Worm (Caenorhabditis elegans) whole organism, L4 larva: ENCODE results near the gene mrpl-16.

Source experiments
- D1046.2 ChIP-seq: fragments of 200-800 bp; sonication (Bioruptor generic); IDR thresholded peaks from 2 replicates; pipeline ENCODE4 v1.3.6; 2022; ENCODE audit warnings: missing genetic modification characterization, missing compliant biosample characterization
- F44E2.7 ChIP-seq: fragments of 200-800 bp; sonication (Bioruptor generic); IDR thresholded peaks from 2 replicates; pipeline ENCODE4 v2.1.2; 2022; ENCODE audit warnings: missing genetic modification characterization, missing compliant biosample characterization
- T26A8.4 ChIP-seq: fragments of 200-800 bp; sonication (Bioruptor generic); IDR thresholded peaks from 2 replicates; pipeline ENCODE4 v1.3.6; 2022; ENCODE audit warnings: missing genetic modification characterization, missing compliant biosample characterization
- Y5F2A.4 ChIP-seq: fragments of 200-800 bp; sonication (Bioruptor generic); optimal IDR thresholded peaks from 2 replicates; lab custom pipeline; 2018; ENCODE audit warnings: mild to moderate bottlenecking, missing genetic modification characterization, missing compliant biosample characterization
- Y75B8A.6 ChIP-seq: fragments of 200-800 bp; sonication (Bioruptor generic); IDR thresholded peaks from 2 replicates; pipeline ENCODE4 v1.3.6; 2022; ENCODE audit warnings: missing genetic modification reagents, missing genetic modification characterization, missing compliant biosample characterization
- ama-1 ChIP-seq: fragments of 150-350 bp; optimal IDR thresholded peaks from 2 replicates; lab custom pipeline; 2014; ENCODE audit warnings: inconsistent platforms, mixed read lengths
- attf-4 ChIP-seq: sonication (generic microtip); optimal IDR thresholded peaks from 3 replicates; lab custom pipeline; 2017; ENCODE audit warnings: missing biosample characterization, missing genetic modification characterization
- ceh-20 ChIP-seq: fragments of 200-800 bp; sonication (Bioruptor generic); IDR thresholded peaks from 2 replicates; pipeline ENCODE4 v1.3.6; 2022; ENCODE audit warnings: missing genetic modification reagents, missing genetic modification characterization, missing compliant biosample characterization
- ceh-28 ChIP-seq: fragments of 150-350 bp; optimal IDR thresholded peaks from 2 replicates; lab custom pipeline; 2014; ENCODE audit warnings: missing biosample characterization, missing genetic modification reagents, missing genetic modification characterization
- daf-12 ChIP-seq: fragments of 150-350 bp; optimal IDR thresholded peaks from 2 replicates; lab custom pipeline; 2014; ENCODE audit warnings: missing biosample characterization, missing genetic modification reagents, missing genetic modification characterization
- daf-16 ChIP-seq, 3 experiments: sonication (generic microtip); optimal IDR thresholded peaks; 2 replicates each; lab custom pipeline; 2016 to 2017; ENCODE audit warnings: missing genetic modification characterization in 3 of 3, missing genetic modification reagents in 3 of 3, mild to moderate bottlenecking in 2 of 3, missing compliant biosample characterization in 2 of 3, missing biosample characterization in 1 of 3, moderate library complexity in 1 of 3
- daf-19 ChIP-seq: fragments of 200-800 bp; sonication (Bioruptor generic); conservative IDR thresholded peaks from 2 replicates; pipeline ENCODE4 v1.3.6; 2022; ENCODE audit warnings: missing genetic modification characterization, missing compliant biosample characterization
- fkh-10 ChIP-seq: fragments of 150-350 bp; optimal IDR thresholded peaks from 2 replicates; lab custom pipeline; 2014; ENCODE audit warnings: missing biosample characterization, missing genetic modification reagents, missing genetic modification characterization
- hif-1 ChIP-seq, 2 experiments: sonication (generic microtip); optimal IDR thresholded peaks; 2 replicates each; lab custom pipeline; 2016 to 2017; ENCODE audit warnings: missing compliant biosample characterization in 2 of 2, missing genetic modification characterization in 2 of 2, missing genetic modification reagents in 2 of 2, missing genotype in 2 of 2, mild to moderate bottlenecking in 1 of 2
- hlh-11 ChIP-seq: fragments of 200-800 bp; sonication (Bioruptor generic); optimal IDR thresholded peaks from 2 replicates; lab custom pipeline; 2018; ENCODE audit warnings: mild to moderate bottlenecking, missing genetic modification characterization, missing compliant biosample characterization
- lin-13 ChIP-seq: fragments of 150-350 bp; optimal IDR thresholded peaks from 2 replicates; lab custom pipeline; 2014; ENCODE audit warnings: missing biosample characterization, missing genetic modification reagents, missing genetic modification characterization
- lir-3 ChIP-seq: sonication (generic microtip); optimal IDR thresholded peaks from 2 replicates; lab custom pipeline; 2016; ENCODE audit warnings: mild to moderate bottlenecking, missing genetic modification characterization, missing compliant biosample characterization
- lsy-2 ChIP-seq, 2 experiments: fragments of 150-350 bp in 1 of 2; sonication (generic microtip) in 1 of 2; optimal IDR thresholded peaks; 2 replicates each; lab custom pipeline; 2014 to 2017; ENCODE audit warnings: missing biosample characterization in 2 of 2, missing genetic modification characterization in 2 of 2
- mdl-1 ChIP-seq, 2 experiments: fragments of 150-350 bp in 1 of 2; sonication (generic microtip) in 1 of 2; optimal IDR thresholded peaks; 2 replicates each; lab custom pipeline; 2014 to 2017; ENCODE audit warnings: missing biosample characterization in 2 of 2, missing genetic modification characterization in 2 of 2
- mes-2 ChIP-seq: sonication (generic microtip); optimal IDR thresholded peaks from 2 replicates; lab custom pipeline; 2016; ENCODE audit warnings: missing genotype, mild to moderate bottlenecking, missing genetic modification characterization, missing compliant biosample characterization; ENCODE audit not compliant: poor library complexity, severe bottlenecking
- nhr-11 ChIP-seq: fragments of 150-350 bp; optimal IDR thresholded peaks from 2 replicates; lab custom pipeline; 2014; ENCODE audit warnings: missing biosample characterization, missing genetic modification characterization
- nhr-28 ChIP-seq: fragments of 150-350 bp; optimal IDR thresholded peaks from 2 replicates; lab custom pipeline; 2014; ENCODE audit warnings: missing biosample characterization, missing genetic modification characterization
- pha-4 ChIP-seq, 2 experiments: fragments of 150-350 bp in 1 of 2; fragments of 200-800 bp in 1 of 2; sonication (Bioruptor generic) in 1 of 2; IDR thresholded peaks in 1 of 2; optimal IDR thresholded peaks in 1 of 2; 2 replicates each; pipeline versions ENCODE4 v1.3.6 to Lab custom; 2014 to 2022; ENCODE audit warnings: missing genetic modification characterization in 2 of 2, missing genetic modification reagents in 2 of 2, missing biosample characterization in 1 of 2, missing compliant biosample characterization in 1 of 2
- pqm-1 ChIP-seq: sonication (generic microtip); optimal IDR thresholded peaks from 2 replicates; lab custom pipeline; 2017; ENCODE audit warnings: missing biosample characterization, missing genetic modification characterization
- saeg-2 ChIP-seq: fragments of 200-800 bp; sonication (Bioruptor generic); IDR thresholded peaks from 2 replicates; pipeline ENCODE4 v1.3.6; 2022; ENCODE audit warnings: missing genetic modification reagents, missing genetic modification characterization, missing compliant biosample characterization
- sdz-12 ChIP-seq: fragments of 200-800 bp; sonication (Bioruptor generic); optimal IDR thresholded peaks from 2 replicates; lab custom pipeline; 2018; ENCODE audit warnings: mild to moderate bottlenecking, missing genetic modification characterization, missing compliant biosample characterization
- tag-97 ChIP-seq: fragments of 200-800 bp; sonication (Bioruptor generic); IDR thresholded peaks from 2 replicates; pipeline ENCODE4 v1.3.6; 2022; ENCODE audit warnings: missing genetic modification characterization, missing compliant biosample characterization
- tra-1 ChIP-seq: fragments of 200-800 bp; sonication (Bioruptor generic); IDR thresholded peaks from 2 replicates; pipeline ENCODE4 v1.3.6; 2022; ENCODE audit warnings: missing genetic modification reagents, missing genetic modification characterization, missing compliant biosample characterization
- unc-39 ChIP-seq: sonication (generic microtip); optimal IDR thresholded peaks from 2 replicates; lab custom pipeline; 2017; ENCODE audit warnings: missing biosample characterization, missing genetic modification characterization
- unc-62 ChIP-seq, 3 experiments: fragments of 150-350 bp in 1 of 3; sonication (generic microtip); optimal IDR thresholded peaks in 2 of 3; peaks in 1 of 3; 1 replicate in 1 of 3; 2 replicates in 2 of 3; lab custom pipeline; 2014 to 2017; ENCODE audit warnings: missing biosample characterization in 3 of 3, missing genetic modification characterization in 3 of 3, missing genetic modification reagents in 3 of 3, missing genotype in 1 of 3
- zip-11 ChIP-seq: fragments of 200-800 bp; sonication (Bioruptor generic); IDR thresholded peaks from 2 replicates; pipeline ENCODE4 v1.3.6; 2022; ENCODE audit warnings: missing genetic modification characterization, missing compliant biosample characterization
- zip-2 ChIP-seq: fragments of 150-350 bp; optimal IDR thresholded peaks from 2 replicates; lab custom pipeline; 2014; ENCODE audit warnings: missing biosample characterization, missing genetic modification characterization

Gene mrpl-16

ce11 chrIII:4723922-4724321 is 19.7 kb downstream of the mrpl-16 start (continued):
- TF ChIP-seq T26A8.4 (no peak), mdl-1 (tag; optimal IDR thresholded peaks at IDR 0.05; lab: Kevin White, UChicago) (no peak)
- TF ChIP-seq, all 104 proteins: peak for 10

ce11 chrIII:4731295-4731988 is 27.2 kb downstream of the mrpl-16 start, which contains the start of gene F17C8.3:
TSS of gene F17C8.3 (plus strand) at chrIII:4731938.
- TF ChIP-seq mes-2 (tag; lab: Kevin White, UChicago) (no peak), nhr-11 (tag; lab: Kevin White, UChicago) (peak; percentile 45), unc-62 (GFP tag; optimal IDR thresholded peaks at IDR 0.05 in 1 of 2; lab: Kevin White, UChicago) (peak in 1 of 2 experiments; percentile 93), unc-62 (tag; optimal IDR thresholded peaks at IDR 0.05; lab: Kevin White, UChicago) (no peak), lsy-2 (tag; optimal IDR thresholded peaks at IDR 0.05; lab: Kevin White, UChicago) (peak in 1 of 2 experiments; percentile 29), daf-16 (GFP tag; optimal IDR thresholded peaks at IDR 0.05; lab: Kevin White, UChicago) (peak in 1 of 2 experiments; percentile 87), daf-16 (tag; optimal IDR thresholded peaks at IDR 0.05; lab: Kevin White, UChicago) (no peak), tra-1 (GFP tag; lab: Robert Waterston, UW) (0 out of 2 replicates have a peak, but pooled peaks have one; percentile 63), hlh-11 (tag; lab: Kevin White, UChicago) (peak; percentile 69), fkh-10 (GFP tag; lab: Kevin White, UChicago) (no peak), ama-1 (lab: Kevin White, UChicago) (no peak)

- no peak for TF ChIP-seq hlh-11 (tag; lab: Kevin White, UChicago)
- TF ChIP-seq daf-19 (GFP tag; lab: Robert Waterston, UW) = no peak
- no peak for TF ChIP-seq unc-62 (GFP tag; optimal IDR thresholded peaks at IDR 0.05 in 1 of 2; lab: Kevin White, UChicago)
- TF ChIP-seq unc-62 (tag; optimal IDR thresholded peaks at IDR 0.05; lab: Kevin White, UChicago) = no peak
- no peak for TF ChIP-seq D1046.2 (GFP tag; lab: Robert Waterston, UW)
- TF ChIP-seq F44E2.7 (GFP tag; lab: Robert Waterston, UW) = no peak
- TF ChIP-seq, all 104 proteins: peak for 0
These were observed 29.9 kb downstream of the mrpl-16 start, which contains the start of gene F17C8.9 for ce11 chrIII:4734056-4734455. TSS of gene F17C8.9 (plus strand) at chrIII:4734356.

- TF ChIP-seq Y5F2A.4 (no peak), nhr-28 (tag; lab: Kevin White, UChicago) (no peak), ceh-28 (no peak), ceh-20 (GFP tag; lab: Robert Waterston, UW) (no peak), tag-97 (no peak)
These were observed 31.2 kb downstream of the mrpl-16 start, which contains the start of gene F17C8.7 for ce11 chrIII:4735443-4735842. TSS of gene F17C8.7 (plus strand) at chrIII:4735743.

- TF ChIP-seq sdz-12 (no peak), mes-2 (tag; lab: Kevin White, UChicago) (no peak), zip-2 (tag; lab: Kevin White, UChicago) (no peak), saeg-2 (GFP tag; lab: Robert Waterston, UW) (no peak), Y75B8A.6 (GFP tag; lab: Robert Waterston, UW) (no peak), lir-3 (tag; lab: Kevin White, UChicago) (no peak), tra-1 (GFP tag; lab: Robert Waterston, UW) (no peak), daf-12 (tag; lab: Kevin White, UChicago) (no peak), unc-39 (no peak), attf-4 (tag; lab: Kevin White, UChicago) (no peak), daf-16 (GFP tag; optimal IDR thresholded peaks at IDR 0.05; lab: Kevin White, UChicago) (no peak), daf-16 (tag; optimal IDR thresholded peaks at IDR 0.05; lab: Kevin White, UChicago) (no peak), hif-1 (tag; optimal IDR thresholded peaks at IDR 0.05; lab: Kevin White, UChicago) (no peak), lin-13 (no peak), pha-4 (GFP tag; IDR thresholded peaks at IDR 0.05; lab: Robert Waterston, UW) (no peak), pha-4 (tag; optimal IDR thresholded peaks at IDR 0.05; lab: Kevin White, UChicago) (no peak), zip-11 (GFP tag; lab: Robert Waterston, UW) (no peak), pqm-1 (tag; lab: Kevin White, UChicago) (no peak), nhr-28 (tag; lab: Kevin White, UChicago) (no peak), mdl-1 (tag; optimal IDR thresholded peaks at IDR 0.05; lab: Kevin White, UChicago) (no peak)
These were observed 35.8 kb downstream of the mrpl-16 start, which contains the start of gene ras-2 for ce11 chrIII:4739975-4740374. TSS of gene ras-2 (minus strand) at chrIII:4740075.
